Fruit fly (Drosophila melanogaster) S2 (cell line): Measurements from ENCODE around the gene CG3918.

Experiments used
- CG8478 ChIP-seq: fragments of >200 bp; optimal IDR thresholded peaks from 2 replicates; lab custom pipeline; 2018
- CTCF ChIP-seq, 2 experiments: fragments of >200 bp; optimal IDR thresholded peaks; 2 replicates each; lab custom pipeline; 2018

dm6 chrX:6533836-6534357, 9.6 kb downstream of the CG3918 start, which contains the start of gene dx:
- TF ChIP-seq CG8478 (lab: Kevin White, UChicago), result no peak
- TF ChIP-seq CTCF (optimal IDR thresholded peaks at IDR 0.05; lab: Kevin White, UChicago), result peak in 1 of 2 experiments; percentile 5
